Worm (Caenorhabditis elegans): ENCODE measurements around the gene ndub-6.

The ndub-6 gene

DNA sequence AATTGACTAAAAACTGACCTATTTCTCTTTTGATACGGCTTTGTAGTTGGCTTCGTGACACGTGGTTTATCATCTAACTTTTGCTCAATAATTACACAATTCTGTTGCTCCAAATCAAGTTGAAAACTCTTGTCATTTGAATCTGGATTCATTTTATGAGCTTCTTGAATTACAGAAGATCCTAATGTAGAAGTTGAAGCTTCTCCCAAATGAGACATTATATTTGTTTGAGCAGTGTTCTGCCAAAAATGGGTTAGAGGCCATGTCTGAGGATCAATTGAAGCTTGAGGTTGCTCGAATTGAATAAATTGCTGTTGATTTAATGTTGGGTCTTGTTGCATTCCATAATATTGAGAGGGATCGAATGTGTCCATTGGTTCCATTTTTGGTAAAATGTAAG lies 45.3 kb downstream of the ndub-6 start:
- TF ChIP-seq T22C8.4 (GFP tag; IDR thresholded peaks at IDR 0.05) (no peak), ref-1 (GFP tag; conservative IDR thresholded peaks at IDR 0.05) (no peak), med-1 (GFP tag; optimal IDR thresholded peaks at IDR 0.05; ENCODE audit: insufficient read depth) (no peak), tab-1 (GFP tag; IDR thresholded peaks at IDR 0.05) (no peak), klf-2 (GFP tag; conservative IDR thresholded peaks at IDR 0.05) (no peak), flt-1 (GFP tag; IDR thresholded peaks at IDR 0.05) (no peak), ztf-29 (GFP tag; IDR thresholded peaks at IDR 0.05) (no peak), ztf-23 (GFP tag; IDR thresholded peaks at IDR 0.05) (no peak), cog-1 (tag; optimal IDR thresholded peaks at IDR 0.05) (no peak)

- TF ChIP-seq ztf-23 (GFP tag; IDR thresholded peaks at IDR 0.05) (no peak), klf-2 (GFP tag; conservative IDR thresholded peaks at IDR 0.05) (no peak), T22C8.4 (GFP tag; IDR thresholded peaks at IDR 0.05) (no peak), tab-1 (GFP tag; IDR thresholded peaks at IDR 0.05) (no peak), ztf-29 (GFP tag; IDR thresholded peaks at IDR 0.05) (no peak), cog-1 (tag; optimal IDR thresholded peaks at IDR 0.05) (no peak), flt-1 (GFP tag; IDR thresholded peaks at IDR 0.05) (no peak), med-1 (GFP tag; optimal IDR thresholded peaks at IDR 0.05; ENCODE audit: insufficient read depth) (no peak), ref-1 (GFP tag; conservative IDR thresholded peaks at IDR 0.05) (no peak)
Observed at ce11 chrIV:11700100-11700499, 47.9 kb downstream of the ndub-6 start.

- no peak for TF ChIP-seq med-1 (GFP tag; optimal IDR thresholded peaks at IDR 0.05; ENCODE audit: insufficient read depth)
- no peak for TF ChIP-seq klf-2 (GFP tag; conservative IDR thresholded peaks at IDR 0.05)
- TF ChIP-seq ref-1 (GFP tag; conservative IDR thresholded peaks at IDR 0.05): no peak
- TF ChIP-seq tab-1 (GFP tag; IDR thresholded peaks at IDR 0.05): no peak
- no peak for TF ChIP-seq ztf-23 (GFP tag; IDR thresholded peaks at IDR 0.05)
- no peak for TF ChIP-seq ztf-29 (GFP tag; IDR thresholded peaks at IDR 0.05)
- no peak for TF ChIP-seq T22C8.4 (GFP tag; IDR thresholded peaks at IDR 0.05)
- no peak for TF ChIP-seq cog-1 (tag; optimal IDR thresholded peaks at IDR 0.05)
Observed at ce11 chrIV:11700752-11701151, 48.5 kb downstream of the ndub-6 start, which contains the start of gene dpy-20. Gene dpy-20, minus strand, starts transcription at chrIV:11700852.

DNA sequence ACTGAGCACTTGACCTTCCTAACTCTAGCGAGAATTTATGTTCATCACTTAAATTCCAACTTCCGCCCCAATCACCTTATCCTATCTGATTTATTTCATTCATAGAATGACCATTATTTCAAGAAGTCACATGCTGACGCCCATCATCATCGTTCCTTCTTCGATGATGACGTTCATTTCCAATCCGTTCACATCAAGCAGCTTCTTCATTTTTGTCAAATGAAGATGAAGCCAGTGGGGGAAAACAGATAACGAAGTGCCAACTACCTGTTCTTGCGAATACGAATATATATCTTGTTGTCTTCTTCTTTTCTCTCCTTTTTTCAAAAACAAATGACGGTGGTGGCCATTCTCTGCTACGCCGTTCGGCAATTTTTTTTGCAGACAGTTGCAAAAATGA lies 49.7 kb downstream of the ndub-6 start:
- TF ChIP-seq ref-1 (GFP tag; conservative IDR thresholded peaks at IDR 0.05) (no peak), tab-1 (GFP tag; IDR thresholded peaks at IDR 0.05) (no peak), ztf-23 (GFP tag; IDR thresholded peaks at IDR 0.05) (no peak), cog-1 (tag; optimal IDR thresholded peaks at IDR 0.05) (no peak), T22C8.4 (GFP tag; IDR thresholded peaks at IDR 0.05) (no peak), klf-2 (GFP tag; conservative IDR thresholded peaks at IDR 0.05) (no peak), med-1 (GFP tag; optimal IDR thresholded peaks at IDR 0.05; ENCODE audit: insufficient read depth) (no peak), flt-1 (GFP tag; IDR thresholded peaks at IDR 0.05) (no peak)
